Worm (Caenorhabditis elegans) whole organism, L4/young adult: Measurements from ENCODE around the gene C17C3.3.

Experiments used
- W03F9.2 ChIP-seq: fragments of 150-350 bp; optimal IDR thresholded peaks from 2 replicates; lab custom pipeline; 2014; ENCODE audit warnings: missing biosample characterization, missing genetic modification characterization
- dao-5 ChIP-seq: sonication (generic microtip); optimal IDR thresholded peaks from 2 replicates; lab custom pipeline; 2016; ENCODE audit warnings: missing genotype, missing genetic modification characterization, moderate library complexity, missing compliant biosample characterization
- him-1 ChIP-seq: sonication (generic microtip); optimal IDR thresholded peaks from 2 replicates; lab custom pipeline; 2016; ENCODE audit warnings: missing genotype, missing genetic modification reagents, missing genetic modification characterization, missing compliant biosample characterization

The C17C3.3 gene

ce11 chrII:5561392-5561791 is at the start of gene C17C3.3:
TSS of gene C17C3.3 (plus strand) at chrII:5561737.
- TF ChIP-seq W03F9.2 (tag; lab: Kevin White, UChicago) (no peak), him-1 (tag; lab: Kevin White, UChicago) (no peak), dao-5 (tag; lab: Kevin White, UChicago) (no peak)

ce11 chrII:5512473-5513097 is 49.0 kb upstream of the C17C3.3 start:
- TF ChIP-seq dao-5 (tag; lab: Kevin White, UChicago) (no peak), him-1 (tag; lab: Kevin White, UChicago) (no peak), W03F9.2 (tag; lab: Kevin White, UChicago) (no peak)

ce11 chrII:5514846-5515245 is 46.7 kb upstream of the C17C3.3 start, which contains the start of gene sahd-1:
TSS of gene sahd-1 (minus strand) at chrII:5514945.
- TF ChIP-seq W03F9.2 (tag; lab: Kevin White, UChicago) (no peak), him-1 (tag; lab: Kevin White, UChicago) (no peak)

- TF ChIP-seq him-1 (tag; lab: Kevin White, UChicago) (no peak), dao-5 (tag; lab: Kevin White, UChicago) (no peak), W03F9.2 (tag; lab: Kevin White, UChicago) (no peak)
Observed at ce11 chrII:5515542-5515941, 46.0 kb upstream of the C17C3.3 start, which contains the start of gene ZK177.3. TSS of gene ZK177.3 (plus strand) at chrII:5515842.

ce11 chrII:5517643-5518042 is 43.9 kb upstream of the C17C3.3 start, which contains the start of gene ZK177.9:
TSS of gene ZK177.9 (minus strand) at chrII:5517743.
- TF ChIP-seq W03F9.2 (tag; lab: Kevin White, UChicago) (no peak), him-1 (tag; lab: Kevin White, UChicago) (no peak), dao-5 (tag; lab: Kevin White, UChicago) (no peak)

ce11 chrII:5518055-5518454 is 43.5 kb upstream of the C17C3.3 start:
- TF ChIP-seq him-1 (tag; lab: Kevin White, UChicago) (no peak), W03F9.2 (tag; lab: Kevin White, UChicago) (no peak), dao-5 (tag; lab: Kevin White, UChicago) (no peak)

DNA sequence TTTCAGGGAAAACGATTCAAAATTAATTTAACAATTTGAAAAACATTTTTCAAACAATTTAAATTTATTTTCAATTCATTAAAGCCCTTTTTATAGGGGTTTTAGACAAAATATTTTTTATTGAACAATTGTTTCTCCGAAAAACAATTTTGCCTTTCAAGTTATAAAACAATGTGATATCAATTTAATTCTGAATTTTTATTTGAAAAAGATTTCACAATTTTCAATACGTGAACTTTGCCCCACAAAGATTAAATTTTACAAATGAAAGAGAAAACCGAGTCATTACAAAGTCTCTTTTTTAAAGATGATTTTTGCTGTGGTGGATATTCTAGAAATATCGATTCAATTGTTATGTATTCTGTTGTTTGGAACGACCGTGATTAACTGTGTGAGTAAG is 42.6 kb upstream of the C17C3.3 start, which contains the start of gene ZK177.2:
Gene ZK177.2, plus strand, starts transcription at position 301 of the 400 bp plus-strand sequence.
- TF ChIP-seq W03F9.2 (tag; lab: Kevin White, UChicago) (no peak), dao-5 (tag; lab: Kevin White, UChicago) (no peak), him-1 (tag; lab: Kevin White, UChicago) (no peak)

ce11 chrII:5521411-5521810 is 40.1 kb upstream of the C17C3.3 start, which contains the start of gene ZK177.12:
TSS of gene ZK177.12 (plus strand) at chrII:5521711.
- TF ChIP-seq him-1 (tag; lab: Kevin White, UChicago) (no peak), W03F9.2 (tag; lab: Kevin White, UChicago) (no peak), dao-5 (tag; lab: Kevin White, UChicago) (no peak)

DNA sequence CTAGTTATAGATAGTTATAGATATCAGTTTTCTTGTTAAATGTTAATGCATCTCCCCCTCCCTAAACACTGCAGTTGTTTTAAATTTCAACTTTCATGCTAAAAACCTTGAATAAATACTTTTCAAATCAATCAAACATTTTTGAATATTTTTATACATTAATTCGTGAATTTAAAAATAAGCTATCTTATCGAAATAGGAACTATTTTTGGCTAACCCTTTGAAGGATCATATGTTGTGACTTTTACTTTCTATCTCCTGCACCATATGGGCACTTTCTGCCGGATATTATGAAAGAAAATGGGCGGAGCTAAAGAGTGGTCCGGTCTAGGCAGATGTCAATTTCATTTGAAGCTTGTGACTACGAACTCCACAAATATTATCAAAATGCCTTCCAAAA is 38.9 kb upstream of the C17C3.3 start, which contains the start of gene ZK177.11:
Gene ZK177.11, plus strand, starts transcription at position 301 of the 400 bp plus-strand sequence.
- TF ChIP-seq him-1 (tag; lab: Kevin White, UChicago) (no peak), dao-5 (tag; lab: Kevin White, UChicago) (no peak), W03F9.2 (tag; lab: Kevin White, UChicago) (no peak)

ce11 chrII:5525297-5525696 is 36.2 kb upstream of the C17C3.3 start, which contains the start of gene tbx-35:
TSS of gene tbx-35 (minus strand) at chrII:5525397.
- TF ChIP-seq W03F9.2 (tag; lab: Kevin White, UChicago) (no peak), him-1 (tag; lab: Kevin White, UChicago) (no peak), dao-5 (tag; lab: Kevin White, UChicago) (no peak)

DNA sequence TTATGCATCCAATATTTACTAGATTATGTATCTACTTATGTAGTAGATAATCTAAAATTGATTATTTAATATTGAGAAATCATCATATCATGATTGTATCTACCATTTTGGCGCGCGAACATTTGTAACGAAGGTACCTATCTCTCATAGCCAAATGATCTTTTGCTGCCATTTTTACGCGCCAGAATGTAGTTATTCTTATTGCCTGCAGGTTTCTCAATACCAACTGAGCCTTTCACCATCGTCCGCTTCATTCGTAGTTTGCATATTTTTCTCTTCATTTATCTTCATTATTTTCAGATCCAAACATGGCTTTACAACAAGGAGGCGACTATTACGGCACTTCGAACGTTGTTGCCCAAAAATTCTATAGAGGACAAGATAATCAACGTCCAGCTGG is 33.7 kb upstream of the C17C3.3 start, which contains the start of gene ZK177.1:
Gene ZK177.1, plus strand, starts transcription at position 301 of the 400 bp plus-strand sequence.
- TF ChIP-seq him-1 (tag; lab: Kevin White, UChicago) (no peak), dao-5 (tag; lab: Kevin White, UChicago) (no peak), W03F9.2 (tag; lab: Kevin White, UChicago) (no peak)

DNA sequence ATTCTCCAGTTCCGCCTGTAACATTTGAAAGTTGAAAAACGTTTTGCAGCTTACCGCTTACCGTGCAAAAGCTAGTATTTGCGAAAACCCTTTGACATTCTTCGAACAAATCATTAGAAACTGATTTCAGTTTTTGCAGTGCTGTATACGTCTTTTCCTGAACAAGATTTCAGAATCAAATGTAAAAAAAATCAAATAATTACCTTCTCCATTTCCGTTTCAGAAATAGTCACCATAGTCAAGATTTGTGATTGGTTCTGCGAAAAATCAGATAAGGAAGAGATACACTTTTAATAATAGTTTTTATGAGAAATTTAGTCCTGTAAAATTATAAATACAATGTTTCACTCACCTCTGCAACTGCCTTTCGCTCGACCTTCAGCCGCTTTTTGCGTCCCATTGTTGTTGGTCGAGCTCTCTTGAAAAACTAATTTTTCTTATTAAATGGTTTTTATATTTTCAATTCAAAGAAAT is 29.6 kb upstream of the C17C3.3 start, which contains the start of gene C17C3.9:
Gene C17C3.9, minus strand, starts transcription at position 424 of the 474 bp plus-strand sequence.
- TF ChIP-seq dao-5 (tag; lab: Kevin White, UChicago) (no peak), him-1 (tag; lab: Kevin White, UChicago) (no peak), W03F9.2 (tag; lab: Kevin White, UChicago) (no peak)

DNA sequence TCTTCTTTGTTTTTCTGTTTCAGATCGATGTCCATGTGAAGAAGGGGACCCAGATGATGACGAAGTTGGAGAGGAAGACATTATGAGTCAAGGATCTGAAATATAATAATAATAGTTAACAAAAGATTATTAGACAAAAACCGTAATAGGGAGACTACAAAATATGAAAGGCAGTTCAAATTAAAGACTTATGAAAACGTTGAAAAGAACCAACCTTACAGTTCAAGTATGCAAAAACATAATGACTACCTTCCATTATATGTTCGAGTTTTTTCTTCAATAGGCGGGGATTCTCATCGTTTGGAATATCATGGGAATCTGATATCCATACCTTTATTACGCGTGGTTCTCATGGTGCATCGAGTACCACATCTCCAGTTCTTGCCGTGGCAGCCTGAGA is 27.9 kb upstream of the C17C3.3 start, which contains the start of gene hlh-26:
Gene hlh-26, minus strand, starts transcription at position 101 of the 400 bp plus-strand sequence.
- TF ChIP-seq dao-5 (tag; lab: Kevin White, UChicago) (no peak), W03F9.2 (tag; lab: Kevin White, UChicago) (no peak), him-1 (tag; lab: Kevin White, UChicago) (no peak)
